Worm (Caenorhabditis elegans) whole organism, L2 larva: ENCODE data around the gene cin-4.
"Not testable (repeated sequence)": the region's sequence is repeated elsewhere in the genome, so short reads cannot be mapped to it uniquely, and the experiment has no call there.

ENCODE experiments used
- C34F6.9 ChIP-seq: fragments of 150-350 bp; optimal IDR thresholded peaks from 2 replicates; lab custom pipeline; 2014; ENCODE audit warnings: missing biosample characterization, missing genetic modification characterization
- F13H6.1 ChIP-seq: sonication (generic microtip); optimal IDR thresholded peaks from 2 replicates; lab custom pipeline; 2016; ENCODE audit warnings: missing genetic modification characterization, missing compliant biosample characterization
- R02D3.7 ChIP-seq: fragments of 150-350 bp; optimal IDR thresholded peaks from 2 replicates; lab custom pipeline; 2014; ENCODE audit warnings: missing biosample characterization, missing genetic modification characterization
- Y55F3AM.14 ChIP-seq: fragments of 200-800 bp; sonication (Bioruptor generic); optimal IDR thresholded peaks from 2 replicates; lab custom pipeline; 2018; ENCODE audit warnings: mild to moderate bottlenecking, missing genetic modification characterization, missing compliant biosample characterization
- ZK546.5 ChIP-seq: sonication (generic microtip); optimal IDR thresholded peaks from 2 replicates; lab custom pipeline; 2017; ENCODE audit warnings: missing biosample characterization, missing genetic modification characterization
- alr-1 ChIP-seq: fragments of 150-350 bp; optimal IDR thresholded peaks from 2 replicates; lab custom pipeline; 2014; ENCODE audit warnings: missing biosample characterization, missing genetic modification characterization
- aly-2 ChIP-seq: fragments of 150-350 bp; optimal IDR thresholded peaks from 2 replicates; lab custom pipeline; 2014; ENCODE audit warnings: missing biosample characterization, missing genetic modification characterization
- ama-1 ChIP-seq: fragments of 150-350 bp; optimal IDR thresholded peaks from 2 replicates; lab custom pipeline; 2018; ENCODE audit warnings: inconsistent platforms
- blmp-1 ChIP-seq: sonication (generic microtip); optimal IDR thresholded peaks from 2 replicates; lab custom pipeline; 2017; ENCODE audit warnings: missing genetic modification characterization, mild to moderate bottlenecking, missing compliant biosample characterization, antibody characterized with exemption, moderate library complexity; ENCODE audit not compliant: insufficient read depth
- ceh-16 ChIP-seq: fragments of 150-350 bp; optimal IDR thresholded peaks from 2 replicates; lab custom pipeline; 2014; ENCODE audit warnings: missing biosample characterization, missing genetic modification characterization
- ceh-82 ChIP-seq: fragments of 150-350 bp; optimal IDR thresholded peaks from 2 replicates; lab custom pipeline; 2014; ENCODE audit warnings: missing biosample characterization, missing genetic modification characterization
- crh-2 ChIP-seq: sonication (generic microtip); optimal IDR thresholded peaks from 2 replicates; lab custom pipeline; 2017; ENCODE audit warnings: missing biosample characterization, missing genetic modification characterization
- dmd-4 ChIP-seq: sonication (generic microtip); optimal IDR thresholded peaks from 2 replicates; lab custom pipeline; 2017; ENCODE audit warnings: missing biosample characterization, missing genetic modification characterization
- egl-27 ChIP-seq: sonication (generic microtip); optimal IDR thresholded peaks from 3 replicates; lab custom pipeline; 2017; ENCODE audit warnings: missing biosample characterization, missing genetic modification reagents, missing genetic modification characterization
- elt-1 ChIP-seq: fragments of 150-350 bp; optimal IDR thresholded peaks from 2 replicates; lab custom pipeline; 2014; ENCODE audit warnings: missing biosample characterization, missing genetic modification characterization
- elt-3 ChIP-seq: sonication (generic microtip); optimal IDR thresholded peaks from 2 replicates; lab custom pipeline; 2017; ENCODE audit warnings: missing biosample characterization, missing genetic modification characterization
- fos-1 ChIP-seq: fragments of 150-350 bp; optimal IDR thresholded peaks from 2 replicates; lab custom pipeline; 2014; ENCODE audit warnings: missing biosample characterization, missing genetic modification characterization
- gmeb-1 ChIP-seq: fragments of 150-350 bp; optimal IDR thresholded peaks from 2 replicates; lab custom pipeline; 2014; ENCODE audit warnings: missing biosample characterization, missing genetic modification characterization
- lin-11 ChIP-seq: fragments of 150-350 bp; sonication (generic microtip); optimal IDR thresholded peaks from 2 replicates; lab custom pipeline; 2014; ENCODE audit warnings: missing biosample characterization, missing genetic modification characterization, inconsistent platforms, mixed read lengths
- lin-13 ChIP-seq: fragments of 150-350 bp; optimal IDR thresholded peaks from 2 replicates; lab custom pipeline; 2014; ENCODE audit warnings: missing biosample characterization, missing genetic modification reagents, missing genetic modification characterization
- lin-39 ChIP-seq: fragments of 150-350 bp; optimal IDR thresholded peaks from 2 replicates; lab custom pipeline; 2014; ENCODE audit warnings: missing biosample characterization, missing genetic modification reagents, missing genetic modification characterization
- lsy-2 ChIP-seq, 2 experiments: fragments of 150-350 bp in 1 of 2; sonication (generic microtip) in 1 of 2; optimal IDR thresholded peaks; 2 replicates each; lab custom pipeline; 2014 to 2017; ENCODE audit warnings: missing biosample characterization in 2 of 2, missing genetic modification characterization in 2 of 2
- mab-5 ChIP-seq: fragments of 150-350 bp; optimal IDR thresholded peaks from 2 replicates; lab custom pipeline; 2014; ENCODE audit warnings: missing biosample characterization, missing genetic modification characterization
- mbf-1 ChIP-seq: sonication (generic microtip); optimal IDR thresholded peaks from 2 replicates; lab custom pipeline; 2017; ENCODE audit warnings: missing biosample characterization, missing genetic modification characterization
- mdl-1 ChIP-seq, 2 experiments: fragments of 150-350 bp in 1 of 2; sonication (generic microtip) in 1 of 2; optimal IDR thresholded peaks; 2 replicates each; lab custom pipeline; 2017; ENCODE audit warnings: missing biosample characterization in 2 of 2, missing genetic modification characterization in 2 of 2
- nhr-10 ChIP-seq: sonication (generic microtip); optimal IDR thresholded peaks from 2 replicates; lab custom pipeline; 2017; ENCODE audit warnings: missing biosample characterization, missing genetic modification characterization
- nhr-11 ChIP-seq: fragments of 150-350 bp; optimal IDR thresholded peaks from 2 replicates; lab custom pipeline; 2014; ENCODE audit warnings: missing biosample characterization, missing genetic modification characterization
- nhr-12 ChIP-seq: fragments of 150-350 bp; optimal IDR thresholded peaks from 2 replicates; lab custom pipeline; 2014; ENCODE audit warnings: missing biosample characterization, missing genetic modification characterization
- nhr-129 ChIP-seq: fragments of 150-350 bp; optimal IDR thresholded peaks from 2 replicates; lab custom pipeline; 2014; ENCODE audit warnings: missing biosample characterization, missing genetic modification characterization
- nhr-21 ChIP-seq: fragments of 150-350 bp; optimal IDR thresholded peaks from 2 replicates; lab custom pipeline; 2014; ENCODE audit warnings: missing biosample characterization, missing genetic modification characterization
- nhr-23 ChIP-seq: fragments of 150-350 bp; optimal IDR thresholded peaks from 2 replicates; lab custom pipeline; 2014; ENCODE audit warnings: missing biosample characterization, missing genetic modification reagents, missing genetic modification characterization
- nhr-237 ChIP-seq: fragments of 150-350 bp; optimal IDR thresholded peaks from 2 replicates; lab custom pipeline; 2014; ENCODE audit warnings: missing biosample characterization, missing genetic modification characterization
- nhr-25 ChIP-seq: fragments of 150-350 bp; sonication (generic microtip); optimal IDR thresholded peaks from 3 replicates; lab custom pipeline; 2014; ENCODE audit warnings: missing biosample characterization, missing genetic modification characterization
- nhr-6 ChIP-seq: fragments of 150-350 bp; optimal IDR thresholded peaks from 2 replicates; lab custom pipeline; 2014; ENCODE audit warnings: missing biosample characterization, missing genetic modification characterization
- nhr-77 ChIP-seq: fragments of 150-350 bp; optimal IDR thresholded peaks from 2 replicates; lab custom pipeline; 2014; ENCODE audit warnings: missing biosample characterization, missing genetic modification characterization
- peb-1 ChIP-seq: fragments of 150-350 bp; optimal IDR thresholded peaks from 2 replicates; lab custom pipeline; 2014; ENCODE audit warnings: missing biosample characterization, missing genetic modification characterization
- sem-4 ChIP-seq: fragments of 150-350 bp; optimal IDR thresholded peaks from 2 replicates; lab custom pipeline; 2014; ENCODE audit warnings: missing biosample characterization, missing genetic modification reagents, missing genetic modification characterization
- skn-1 ChIP-seq: sonication (generic microtip); optimal IDR thresholded peaks from 2 replicates; lab custom pipeline; 2017; ENCODE audit warnings: missing biosample characterization, missing genetic modification characterization
- sma-3 ChIP-seq: sonication (generic microtip); optimal IDR thresholded peaks from 2 replicates; lab custom pipeline; 2016; ENCODE audit warnings: missing genetic modification reagents, missing genetic modification characterization, missing compliant biosample characterization
- sma-9 ChIP-seq, 2 experiments: fragments of 150-350 bp in 1 of 2; sonication (generic microtip) in 1 of 2; optimal IDR thresholded peaks; 2 replicates each; lab custom pipeline; 2014 to 2016; ENCODE audit warnings: missing genetic modification characterization in 2 of 2, mild to moderate bottlenecking in 1 of 2, missing biosample characterization in 1 of 2, missing compliant biosample characterization in 1 of 2, missing genetic modification reagents in 1 of 2, moderate library complexity in 1 of 2
- snpc-4 ChIP-seq: fragments of 150-350 bp; optimal IDR thresholded peaks from 2 replicates; lab custom pipeline; 2014; ENCODE audit warnings: missing biosample characterization, missing genetic modification characterization
- unc-39 ChIP-seq: fragments of 150-350 bp; optimal IDR thresholded peaks from 2 replicates; lab custom pipeline; 2014; ENCODE audit warnings: missing biosample characterization, missing genetic modification characterization
- unc-55 ChIP-seq: fragments of 150-350 bp; sonication (generic microtip); optimal IDR thresholded peaks from 3 replicates; lab custom pipeline; 2014; ENCODE audit warnings: missing biosample characterization, missing genetic modification reagents, missing genetic modification characterization
- unc-62 ChIP-seq: fragments of 150-350 bp; optimal IDR thresholded peaks from 2 replicates; lab custom pipeline; 2014; ENCODE audit warnings: missing biosample characterization, missing genetic modification reagents, missing genetic modification characterization
- zag-1 ChIP-seq: fragments of 150-350 bp; optimal IDR thresholded peaks from 2 replicates; lab custom pipeline; 2014; ENCODE audit warnings: missing biosample characterization, missing genetic modification characterization
- ztf-1 ChIP-seq: fragments of 200-800 bp; sonication (Bioruptor generic); conservative IDR thresholded peaks from 2 replicates; pipeline ENCODE4 v1.3.6; 2022; ENCODE audit warnings: missing genetic modification characterization, missing compliant biosample characterization
- ztf-11 ChIP-seq: sonication (generic microtip); optimal IDR thresholded peaks from 2 replicates; lab custom pipeline; 2017; ENCODE audit warnings: missing biosample characterization, missing genetic modification characterization
- ztf-4 ChIP-seq: fragments of 150-350 bp; optimal IDR thresholded peaks from 2 replicates; lab custom pipeline; 2014; ENCODE audit warnings: missing biosample characterization, missing genetic modification characterization

Gene cin-4

DNA sequence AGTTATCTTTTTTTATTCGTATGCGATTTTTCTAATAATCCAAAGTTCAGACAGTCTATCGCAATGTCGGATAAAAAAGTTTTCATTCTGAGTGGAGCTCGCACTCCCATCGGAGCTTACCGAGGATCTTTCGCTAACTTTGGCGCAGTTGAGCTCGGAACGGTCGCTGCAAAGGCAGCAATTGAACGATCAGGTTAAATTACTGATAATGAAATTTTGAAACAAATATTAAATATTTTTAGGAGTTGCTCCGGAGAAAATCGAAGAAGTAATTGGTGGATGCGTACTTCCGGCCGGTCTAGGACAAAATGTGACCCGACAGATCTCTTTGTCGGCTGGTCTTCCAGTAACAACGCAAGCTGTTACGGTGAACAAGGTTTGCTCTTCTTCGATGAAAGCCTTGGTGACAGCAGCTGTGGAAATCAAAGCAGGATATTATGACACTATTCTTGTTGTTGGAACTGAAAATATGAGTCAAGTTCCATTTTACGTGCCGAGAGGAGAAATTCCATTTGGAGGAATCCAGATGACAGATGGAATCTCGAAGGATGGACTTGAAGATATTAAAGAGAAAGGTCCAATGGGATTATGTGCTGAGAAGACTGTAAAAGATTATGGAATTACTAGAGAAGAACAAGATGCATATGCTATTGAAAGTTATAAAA lies 37.6 kb downstream of the cin-4 start, which contains the start of gene T02G5.7:
TSS of gene T02G5.7 (plus strand) at position 51 of the 665 bp plus-strand sequence.
- no peak for TF ChIP-seq snpc-4
- TF ChIP-seq lsy-2 (tag; optimal IDR thresholded peaks at IDR 0.05; lab: Kevin White, UChicago), result peak in 1 of 2 experiments; percentile 8
- TF ChIP-seq dmd-4, result no peak

DNA sequence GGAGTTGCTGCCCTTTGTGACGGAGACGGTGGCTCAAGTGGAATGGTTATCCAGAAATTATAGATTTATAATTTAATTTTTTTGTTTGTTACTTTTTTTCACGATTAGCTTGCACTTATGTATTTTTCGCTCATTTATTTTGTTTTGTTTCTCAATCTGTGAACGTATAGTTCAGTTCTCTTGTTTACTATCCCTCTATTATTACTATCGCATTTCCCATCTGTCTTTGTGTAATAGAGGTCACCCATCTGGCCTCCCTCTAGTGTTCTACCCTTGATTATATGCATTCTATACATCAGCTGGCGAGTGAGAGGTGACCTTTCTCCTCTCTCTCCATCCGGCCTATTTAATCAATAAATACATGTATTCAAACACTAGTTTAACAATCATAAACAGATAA lies 45.9 kb downstream of the cin-4 start, which contains the start of the genes T02G5.14 and T02G5.15:
TSS of gene T02G5.14 (plus strand) at position 301 of the 400 bp plus-strand sequence.
TSS of gene T02G5.15 (plus strand) at position 301 of the 400 bp plus-strand sequence.
- TF ChIP-seq unc-39; unc-62 (GFP tag; lab: Kevin White, UChicago); sem-4: not testable (repeated sequence)

DNA sequence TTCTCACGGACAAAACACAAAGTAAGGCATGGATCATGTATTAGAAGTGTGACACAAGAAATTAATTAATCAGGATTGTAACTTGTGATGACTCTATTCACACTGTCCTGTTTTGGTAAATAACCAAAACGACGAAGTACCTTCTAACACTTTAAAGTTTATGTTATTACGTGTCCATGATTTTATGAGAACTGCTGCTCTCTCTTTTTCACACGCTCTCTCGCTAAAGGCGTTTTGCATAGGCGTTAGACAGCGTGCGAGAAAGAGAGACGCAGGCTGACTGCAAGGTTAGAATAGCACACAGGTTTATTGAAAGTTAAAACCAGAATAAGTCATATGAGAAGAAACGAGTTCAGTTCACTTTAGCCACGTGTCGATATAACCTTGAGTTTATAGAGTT lies 52.0 kb downstream of the cin-4 start:
- TF ChIP-seq elt-3 (tag; lab: Kevin White, UChicago), result no peak
- no peak for TF ChIP-seq unc-62 (GFP tag; lab: Kevin White, UChicago)
- TF ChIP-seq crh-2 (tag; lab: Kevin White, UChicago), result peak; percentile 26
- no peak for TF ChIP-seq mdl-1 (tag; optimal IDR thresholded peaks at IDR 0.05; lab: Kevin White, UChicago)
- no peak for TF ChIP-seq nhr-23 (tag; lab: Kevin White, UChicago)
- no peak for TF ChIP-seq sem-4
- TF ChIP-seq dmd-4, result no peak
- TF ChIP-seq ZK546.5 (tag; lab: Kevin White, UChicago), result no peak
- no peak for TF ChIP-seq nhr-6 (tag; lab: Kevin White, UChicago)
- TF ChIP-seq mbf-1 (tag; lab: Kevin White, UChicago), result no peak
- TF ChIP-seq ztf-11 (tag; lab: Kevin White, UChicago), result no peak
- TF ChIP-seq nhr-21 (tag; lab: Kevin White, UChicago), result no peak
- no peak for TF ChIP-seq lin-11 (tag; lab: Kevin White, UChicago)
- no peak for TF ChIP-seq lin-39 (tag; lab: Kevin White, UChicago)
- TF ChIP-seq lsy-2 (tag; optimal IDR thresholded peaks at IDR 0.05; lab: Kevin White, UChicago), result peak in 1 of 2 experiments; percentile 1
- TF ChIP-seq nhr-129 (tag; lab: Kevin White, UChicago), result peak; percentile 73
- no peak for TF ChIP-seq nhr-10
- no peak for TF ChIP-seq elt-1
- TF ChIP-seq Y55F3AM.14, result no peak
- no peak for TF ChIP-seq unc-39
- TF ChIP-seq fos-1, result no peak
- no peak for TF ChIP-seq nhr-12 (tag; lab: Kevin White, UChicago)
- TF ChIP-seq ceh-16 (tag; lab: Kevin White, UChicago), result peak; percentile 4
- TF ChIP-seq alr-1, result no peak
- no peak for TF ChIP-seq ama-1 (lab: Kevin White, UChicago)
- TF ChIP-seq unc-55 (GFP tag; lab: Kevin White, UChicago), result no peak
- TF ChIP-seq ztf-4 (tag; lab: Kevin White, UChicago), result no peak
- TF ChIP-seq ztf-1 (GFP tag; lab: Robert Waterston, UW), result no peak
- no peak for TF ChIP-seq zag-1 (tag; lab: Kevin White, UChicago)
- TF ChIP-seq lin-13 (GFP tag; lab: Kevin White, UChicago), result no peak
- no peak for TF ChIP-seq aly-2 (tag; lab: Kevin White, UChicago)
- no peak for TF ChIP-seq blmp-1
- TF ChIP-seq ceh-82 (tag; lab: Kevin White, UChicago), result no peak
- TF ChIP-seq nhr-11 (tag; lab: Kevin White, UChicago), result no peak
- no peak for TF ChIP-seq gmeb-1 (tag; lab: Kevin White, UChicago)
- no peak for TF ChIP-seq F13H6.1 (tag; lab: Kevin White, UChicago)
- no peak for TF ChIP-seq R02D3.7 (tag; lab: Kevin White, UChicago)
- TF ChIP-seq snpc-4, result no peak
- no peak for TF ChIP-seq nhr-77 (tag; lab: Kevin White, UChicago)
- TF ChIP-seq peb-1 (tag; lab: Kevin White, UChicago), result no peak
- no peak for TF ChIP-seq sma-3
- no peak for TF ChIP-seq egl-27 (tag; lab: Kevin White, UChicago)
- peak; percentile 47 for TF ChIP-seq nhr-25
- TF ChIP-seq nhr-237 (tag; lab: Kevin White, UChicago), result no peak
- TF ChIP-seq mab-5 (tag; lab: Kevin White, UChicago), result no peak
- TF ChIP-seq skn-1 (tag; lab: Kevin White, UChicago), result no peak
- TF ChIP-seq sma-9 (GFP tag; optimal IDR thresholded peaks at IDR 0.05; lab: Kevin White, UChicago), result peak; percentile 26
- TF ChIP-seq sma-9 (tag; optimal IDR thresholded peaks at IDR 0.05; lab: Kevin White, UChicago), result no peak
- peak; percentile 23 for TF ChIP-seq C34F6.9
- TF ChIP-seq, all 48 proteins: peak for 7
